Fruit fly (Drosophila melanogaster): Measurements from ENCODE around the gene CG6244.

Gene CG6244

dm6 chr3L:15832146-15832545, 24.0 kb downstream of the CG6244 start, which contains the start of gene CG12713 (continued):
- peak; percentile 57 for TF ChIP-seq CG11504 (tag; optimal IDR thresholded peaks at IDR 0.05)
- TF ChIP-seq ato (GFP tag; IDR thresholded peaks at IDR 0.05; ENCODE audit: partially characterized antibody) = peak; percentile 72
- no peak for TF ChIP-seq CG12219 (GFP tag; optimal IDR thresholded peaks at IDR 0.05)
- TF ChIP-seq ara (GFP tag; IDR thresholded peaks at IDR 0.05) = no peak
- TF ChIP-seq CG2120 (GFP tag; optimal IDR thresholded peaks at IDR 0.05) = peak; percentile 53
- no peak for TF ChIP-seq CG4707 (GFP tag; optimal IDR thresholded peaks at IDR 0.05)
- peak; percentile 90 for TF ChIP-seq ssp (GFP tag; IDR thresholded peaks at IDR 0.05)
- no peak for TF ChIP-seq ase (GFP tag; IDR thresholded peaks at IDR 0.05)
- TF ChIP-seq cg (GFP tag; optimal IDR thresholded peaks at IDR 0.05) = no peak
- TF ChIP-seq knrl (GFP tag; IDR thresholded peaks at IDR 0.05; ENCODE audit: partially characterized antibody) = peak; percentile 87
- TF ChIP-seq danr (GFP tag; IDR thresholded peaks at IDR 0.05) = no peak
- TF ChIP-seq chif (GFP tag; optimal IDR thresholded peaks at IDR 0.05) = peak in 1 of 2 experiments; percentile 6
- TF ChIP-seq CG31224 (GFP tag; IDR thresholded peaks at IDR 0.05) = no peak
- no peak for TF ChIP-seq CG7987 (GFP tag; optimal IDR thresholded peaks at IDR 0.05)
- no peak for TF ChIP-seq CG17568 (GFP tag; optimal IDR thresholded peaks at IDR 0.05)
- 0 out of 2 replicates have a peak, but pooled peaks have one; percentile 22 for TF ChIP-seq CG32767 (GFP tag; IDR thresholded peaks at IDR 0.05)
- peak; percentile 9 for TF ChIP-seq Hsf (GFP tag; optimal IDR thresholded peaks at IDR 0.05)
- peak; percentile 84 to 97 for TF ChIP-seq crp (GFP tag; optimal IDR thresholded peaks at IDR 0.05)
- TF ChIP-seq CG30020 (tag; optimal IDR thresholded peaks at IDR 0.05) = peak; percentile 87
- TF ChIP-seq br (optimal IDR thresholded peaks at IDR 0.05) = no peak
- TF ChIP-seq Sox102F (GFP tag; optimal IDR thresholded peaks at IDR 0.05) = no peak
- TF ChIP-seq pzg (GFP tag; optimal IDR thresholded peaks at IDR 0.05) = peak; percentile 89
- no peak for TF ChIP-seq so (GFP tag; IDR thresholded peaks at IDR 0.05)
- peak; percentile 81 for TF ChIP-seq Doc3 (GFP tag; IDR thresholded peaks at IDR 0.05; ENCODE audit: partially characterized antibody)
- TF ChIP-seq gsb (GFP tag; IDR thresholded peaks at IDR 0.05) = no peak
- no peak for TF ChIP-seq CG9876 (GFP tag; optimal IDR thresholded peaks at IDR 0.05)
- TF ChIP-seq CG9727 (GFP tag; optimal IDR thresholded peaks at IDR 0.05) = peak; percentile 5
- peak; percentile 86 for TF ChIP-seq CG34224 (GFP tag; IDR thresholded peaks at IDR 0.05; ENCODE audit: partially characterized antibody)
- TF ChIP-seq CG8089 (GFP tag; optimal IDR thresholded peaks at IDR 0.05) = peak; percentile 14
- TF ChIP-seq CG11560 (tag; IDR thresholded peaks at IDR 0.05) = peak; percentile 98
- no peak for TF ChIP-seq grn (GFP tag; optimal IDR thresholded peaks at IDR 0.05)
- TF ChIP-seq grau (tag; optimal IDR thresholded peaks at IDR 0.05) = peak; percentile 31
- no peak for TF ChIP-seq CG2199 (GFP tag; IDR thresholded peaks at IDR 0.05)
- no peak for TF ChIP-seq tin (GFP tag; optimal IDR thresholded peaks at IDR 0.05)
- peak; percentile 90 for TF ChIP-seq CG14860 (GFP tag; IDR thresholded peaks at IDR 0.05; ENCODE audit: partially characterized antibody)
- peak; percentile 32 for TF ChIP-seq CG13624 (GFP tag; optimal IDR thresholded peaks at IDR 0.05)
- peak; percentile 84 for TF ChIP-seq stwl (tag; optimal IDR thresholded peaks at IDR 0.05)
- TF ChIP-seq CG3407 (GFP tag; optimal IDR thresholded peaks at IDR 0.05) = no peak
- no peak for TF ChIP-seq Atf3 (GFP tag; optimal IDR thresholded peaks at IDR 0.05)
- peak; percentile 70 for TF ChIP-seq sna (GFP tag; IDR thresholded peaks at IDR 0.05; ENCODE audit: partially characterized antibody)
- TF ChIP-seq CG18262 (tag; optimal IDR thresholded peaks at IDR 0.05) = peak; percentile 14
- no peak for TF ChIP-seq CG13775 (GFP tag; optimal IDR thresholded peaks at IDR 0.05)
- no peak for TF ChIP-seq MTF-1 (GFP tag; optimal IDR thresholded peaks at IDR 0.05; ENCODE audit: borderline replicate concordance)
- peak; percentile 60 for TF ChIP-seq zen (tag; optimal IDR thresholded peaks at IDR 0.05)
- peak in 1 of 3 experiments; percentile 25 for TF ChIP-seq Stat92E (GFP tag; optimal IDR thresholded peaks at IDR 0.05)
- peak in 1 of 2 experiments; percentile 62 for TF ChIP-seq Pdp1 (GFP tag; optimal IDR thresholded peaks at IDR 0.05)
- TF ChIP-seq Taf1 (GFP tag; IDR thresholded peaks at IDR 0.05) = no peak
- TF ChIP-seq CG15269 (tag; optimal IDR thresholded peaks at IDR 0.05) = no peak
- peak; percentile 22 to 34 for TF ChIP-seq dpn (GFP tag; optimal IDR thresholded peaks at IDR 0.05)
- peak; percentile 83 for TF ChIP-seq unc-4 (GFP tag; IDR thresholded peaks at IDR 0.05; ENCODE audit: partially characterized antibody)

All from whole organism, embryonic.